Worm (Caenorhabditis elegans) whole organism, L3 larva: ENCODE results near the gene atrn-1.

Experiments
- R02D3.7 ChIP-seq: fragments of 150-350 bp; optimal IDR thresholded peaks from 2 replicates; lab custom pipeline; 2014; ENCODE audit warnings: missing biosample characterization, missing genetic modification characterization
- ZK546.5 ChIP-seq: sonication (generic microtip); optimal IDR thresholded peaks from 2 replicates; lab custom pipeline; 2017; ENCODE audit warnings: missing biosample characterization, missing genetic modification characterization
- aly-2 ChIP-seq: fragments of 150-350 bp; optimal IDR thresholded peaks from 2 replicates; lab custom pipeline; 2014; ENCODE audit warnings: missing biosample characterization, missing genetic modification characterization
- ama-1 ChIP-seq: fragments of 150-350 bp; optimal IDR thresholded peaks from 2 replicates; lab custom pipeline; 2018
- ceh-16 ChIP-seq: sonication (generic microtip); optimal IDR thresholded peaks from 2 replicates; lab custom pipeline; 2017; ENCODE audit warnings: missing biosample characterization, missing genetic modification characterization
- ceh-28 ChIP-seq: fragments of 150-350 bp; optimal IDR thresholded peaks from 2 replicates; lab custom pipeline; 2014; ENCODE audit warnings: missing biosample characterization, missing genetic modification reagents, missing genetic modification characterization
- ceh-82 ChIP-seq: fragments of 150-350 bp; optimal IDR thresholded peaks from 2 replicates; lab custom pipeline; 2014; ENCODE audit warnings: missing biosample characterization, missing genetic modification characterization
- ceh-9 ChIP-seq: sonication (generic microtip); optimal IDR thresholded peaks from 2 replicates; lab custom pipeline; 2018; ENCODE audit warnings: missing biosample characterization, missing genetic modification characterization
- elt-1 ChIP-seq: fragments of 150-350 bp; optimal IDR thresholded peaks from 2 replicates; lab custom pipeline; 2014; ENCODE audit warnings: missing biosample characterization, missing genetic modification characterization
- elt-2 ChIP-seq: sonication (generic microtip); optimal IDR thresholded peaks from 2 replicates; lab custom pipeline; 2016; ENCODE audit warnings: missing genetic modification reagents, mild to moderate bottlenecking, missing genetic modification characterization, missing compliant biosample characterization
- elt-3 ChIP-seq, 3 experiments: fragments of 150-350 bp in 1 of 3; sonication (generic microtip) in 2 of 3; optimal IDR thresholded peaks; 2 replicates in 2 of 3; 4 replicates in 1 of 3; lab custom pipeline; 2014 to 2017; ENCODE audit warnings: missing biosample characterization in 3 of 3, missing genetic modification characterization in 3 of 3
- eor-1 ChIP-seq, 2 experiments: fragments of 150-350 bp; optimal IDR thresholded peaks; 2 replicates each; lab custom pipeline; 2014 to 2018; ENCODE audit warnings: missing biosample characterization in 2 of 2, missing genetic modification characterization in 2 of 2
- fkh-10 ChIP-seq: sonication (generic microtip); optimal IDR thresholded peaks from 2 replicates; lab custom pipeline; 2017; ENCODE audit warnings: missing biosample characterization, missing genetic modification reagents, missing genetic modification characterization
- fkh-2 ChIP-seq: fragments of 150-350 bp; optimal IDR thresholded peaks from 2 replicates; lab custom pipeline; 2014; ENCODE audit warnings: missing biosample characterization, missing genetic modification reagents, missing genetic modification characterization
- hmg-11 ChIP-seq: sonication (generic microtip); optimal IDR thresholded peaks from 2 replicates; lab custom pipeline; 2016; ENCODE audit warnings: missing genetic modification characterization, missing compliant biosample characterization
- jun-1 ChIP-seq: fragments of 150-350 bp; optimal IDR thresholded peaks from 2 replicates; lab custom pipeline; 2014; ENCODE audit warnings: missing biosample characterization, missing genetic modification reagents, missing genetic modification characterization
- lin-15B ChIP-seq: fragments of 150-350 bp; optimal IDR thresholded peaks from 2 replicates; lab custom pipeline; 2014; ENCODE audit warnings: missing biosample characterization, missing genetic modification characterization
- lin-39 ChIP-seq: fragments of 150-350 bp; optimal IDR thresholded peaks from 2 replicates; lab custom pipeline; 2018; ENCODE audit warnings: missing biosample characterization, missing genetic modification reagents, missing genetic modification characterization
- lsy-12 ChIP-seq: sonication (generic microtip); optimal IDR thresholded peaks from 2 replicates; lab custom pipeline; 2016; ENCODE audit warnings: mild to moderate bottlenecking, missing genetic modification characterization, missing compliant biosample characterization
- mdl-1 ChIP-seq: fragments of 150-350 bp; optimal IDR thresholded peaks from 2 replicates; lab custom pipeline; 2014; ENCODE audit warnings: missing biosample characterization, missing genetic modification characterization
- nfya-1 ChIP-seq: sonication (generic microtip); optimal IDR thresholded peaks from 2 replicates; lab custom pipeline; 2017; ENCODE audit warnings: missing genetic modification characterization, mild to moderate bottlenecking, missing compliant biosample characterization, antibody characterized with exemption, moderate library complexity; ENCODE audit not compliant: insufficient read depth
- nhr-11 ChIP-seq: fragments of 150-350 bp; optimal IDR thresholded peaks from 2 replicates; lab custom pipeline; 2014; ENCODE audit warnings: missing biosample characterization, missing genetic modification characterization
- nhr-12 ChIP-seq: fragments of 150-350 bp; optimal IDR thresholded peaks from 2 replicates; lab custom pipeline; 2014; ENCODE audit warnings: missing biosample characterization, missing genetic modification characterization
- nhr-23 ChIP-seq: fragments of 150-350 bp; optimal IDR thresholded peaks from 2 replicates; lab custom pipeline; 2014; ENCODE audit warnings: missing biosample characterization, missing genetic modification reagents, missing genetic modification characterization
- nhr-237 ChIP-seq: fragments of 150-350 bp; optimal IDR thresholded peaks from 2 replicates; lab custom pipeline; 2014; ENCODE audit warnings: missing biosample characterization, missing genetic modification characterization
- nhr-25 ChIP-seq: sonication (generic microtip); optimal IDR thresholded peaks from 2 replicates; lab custom pipeline; 2017; ENCODE audit warnings: missing biosample characterization, missing genetic modification characterization
- nhr-28 ChIP-seq: fragments of 150-350 bp; optimal IDR thresholded peaks from 2 replicates; lab custom pipeline; 2014; ENCODE audit warnings: missing biosample characterization, missing genetic modification characterization
- nhr-43 ChIP-seq: sonication (generic microtip); optimal IDR thresholded peaks from 2 replicates; lab custom pipeline; 2016; ENCODE audit warnings: mild to moderate bottlenecking, missing genetic modification characterization, missing compliant biosample characterization; ENCODE audit not compliant: poor library complexity, severe bottlenecking
- nhr-76 ChIP-seq: fragments of 150-350 bp; sonication (generic microtip); optimal IDR thresholded peaks from 5 replicates; lab custom pipeline; 2014; ENCODE audit warnings: missing biosample characterization, missing genetic modification characterization
- nhr-77 ChIP-seq: fragments of 150-350 bp; optimal IDR thresholded peaks from 2 replicates; lab custom pipeline; 2014; ENCODE audit warnings: missing biosample characterization, missing genetic modification characterization
- pha-4 ChIP-seq: fragments of 150-350 bp; optimal IDR thresholded peaks from 2 replicates; lab custom pipeline; 2014; ENCODE audit warnings: missing biosample characterization, missing genetic modification reagents, missing genetic modification characterization
- pqm-1 ChIP-seq: fragments of 150-350 bp; optimal IDR thresholded peaks from 2 replicates; lab custom pipeline; 2017; ENCODE audit warnings: missing biosample characterization, missing genetic modification characterization, inconsistent platforms
- snpc-4 ChIP-seq: fragments of 150-350 bp; optimal IDR thresholded peaks from 2 replicates; lab custom pipeline; 2014; ENCODE audit warnings: missing biosample characterization, missing genetic modification characterization
- unc-39 ChIP-seq: sonication (generic microtip); optimal IDR thresholded peaks from 4 replicates; lab custom pipeline; 2017; ENCODE audit warnings: missing biosample characterization, missing genetic modification characterization
- zag-1 ChIP-seq: fragments of 150-350 bp; optimal IDR thresholded peaks from 2 replicates; lab custom pipeline; 2014; ENCODE audit warnings: missing biosample characterization, missing genetic modification characterization
- ztf-11 ChIP-seq: fragments of 150-350 bp; optimal IDR thresholded peaks from 2 replicates; lab custom pipeline; 2014; ENCODE audit warnings: missing biosample characterization, missing genetic modification characterization
- ztf-4 ChIP-seq: fragments of 150-350 bp; optimal IDR thresholded peaks from 2 replicates; lab custom pipeline; 2014; ENCODE audit warnings: missing biosample characterization, missing genetic modification characterization

Gene atrn-1

DNA sequence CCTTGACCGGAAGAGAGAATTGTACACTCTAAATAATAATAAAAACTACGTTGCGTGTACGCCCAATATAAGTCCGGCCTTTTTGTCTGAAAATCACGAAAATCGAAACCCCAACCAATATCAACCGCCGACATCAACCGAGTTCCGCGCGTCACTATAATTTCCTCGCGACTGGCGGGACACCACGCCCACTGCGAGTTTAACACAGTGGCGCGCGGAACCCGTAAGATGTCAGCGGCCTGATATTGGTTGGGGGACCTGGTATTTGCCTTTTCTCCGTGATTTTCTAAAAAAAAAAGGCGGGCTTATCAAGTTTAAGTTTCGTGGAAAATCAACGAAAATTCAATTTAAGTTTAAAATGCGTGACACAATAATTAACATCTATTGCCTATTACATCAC is 30.9 kb upstream of the atrn-1 start:
- TF ChIP-seq snpc-4 (tag; lab: Kevin White, UChicago) (peak; percentile 39), ceh-16 (no peak)

DNA sequence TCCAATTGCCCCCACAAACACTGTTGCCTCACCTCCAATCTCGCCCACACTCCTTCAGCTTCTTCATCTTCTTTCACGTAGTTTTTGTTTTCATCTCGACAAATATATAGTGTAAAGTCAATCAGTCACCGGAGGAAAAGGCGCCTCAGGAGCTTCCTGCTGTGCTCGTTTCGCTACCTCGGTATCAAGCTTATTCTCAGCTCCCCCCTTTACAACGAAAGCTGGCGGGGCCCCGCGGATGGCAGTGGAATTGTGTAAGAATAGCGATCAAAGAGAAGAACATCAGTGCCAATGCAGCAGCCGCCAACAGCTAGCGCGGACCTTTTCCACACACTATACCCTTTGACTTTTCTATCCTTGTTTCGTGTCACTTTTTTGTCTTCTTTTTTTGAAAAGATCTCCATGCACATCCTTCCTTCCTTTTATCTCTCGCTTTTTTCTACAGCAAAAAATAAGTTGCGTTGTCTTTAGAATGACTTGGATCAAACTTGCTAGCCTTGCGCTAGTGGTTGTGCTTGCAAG is 26.9 kb upstream of the atrn-1 start, which contains the start of gene csq-1:
TSS of gene csq-1 (plus strand) at position 472 of the 522 bp plus-strand sequence.
- TF ChIP-seq unc-39 (tag; lab: Kevin White, UChicago) (no peak), nfya-1 (peak; percentile 2), snpc-4 (tag; lab: Kevin White, UChicago) (no peak), lsy-12 (tag; lab: Kevin White, UChicago) (no peak)

DNA sequence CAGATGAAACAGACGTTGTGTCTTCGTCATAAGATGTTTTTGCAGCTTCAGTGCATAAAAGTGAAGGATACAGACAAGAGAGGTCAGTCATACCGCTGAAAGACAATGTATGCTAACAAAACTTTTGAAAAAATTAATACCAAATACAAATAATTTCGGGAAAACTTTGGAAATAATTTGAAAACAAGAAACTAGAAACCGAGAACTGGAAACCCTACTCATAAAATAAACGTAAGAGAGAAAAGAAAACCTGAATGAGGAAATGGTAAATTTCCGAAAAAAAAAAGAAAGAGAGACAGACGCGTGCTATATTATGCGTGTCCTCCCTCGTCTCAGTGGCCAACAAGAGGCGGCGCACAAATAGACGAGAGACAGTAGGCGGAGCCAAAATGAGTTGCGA is 18.5 kb upstream of the atrn-1 start, which contains the start of gene sox-3:
TSS of gene sox-3 (minus strand) at position 101 of the 400 bp plus-strand sequence.
- TF ChIP-seq nfya-1 (peak; percentile 51), elt-3 (tag; optimal IDR thresholded peaks at IDR 0.05; lab: Kevin White, UChicago) (no peak), R02D3.7 (tag; lab: Kevin White, UChicago) (no peak), snpc-4 (tag; lab: Kevin White, UChicago) (no peak), unc-39 (tag; lab: Kevin White, UChicago) (no peak)

DNA sequence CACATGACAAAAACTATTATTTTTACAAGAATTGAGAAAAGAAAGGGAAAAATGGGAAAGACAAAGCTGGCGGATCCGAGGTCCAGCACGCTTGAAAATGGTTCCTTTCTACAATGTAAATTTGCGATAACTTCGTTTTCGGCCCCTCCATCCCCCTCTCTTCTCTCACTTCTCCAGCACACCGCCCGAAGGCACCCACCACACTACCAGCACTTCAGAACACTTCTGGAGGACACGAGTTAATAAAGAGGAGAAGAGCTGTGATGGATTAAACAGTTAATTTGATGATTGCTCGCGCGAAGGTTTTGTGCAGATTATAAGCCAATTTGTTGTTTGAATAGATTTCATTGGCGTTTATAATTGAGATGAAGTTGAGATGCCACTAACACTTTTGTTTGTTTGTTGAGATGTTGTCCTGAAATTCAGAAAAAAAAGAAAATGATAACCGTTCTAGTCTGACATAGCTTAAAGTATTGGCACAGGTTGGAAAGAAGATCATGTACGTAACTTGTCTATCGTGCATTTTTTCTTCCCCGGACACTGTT is 16.7 kb upstream of the atrn-1 start:
- TF ChIP-seq aly-2 (tag; lab: Kevin White, UChicago) (no peak), zag-1 (no peak), elt-3 (tag; optimal IDR thresholded peaks at IDR 0.05; lab: Kevin White, UChicago) (no peak), fkh-10 (GFP tag; lab: Kevin White, UChicago) (peak; percentile 15), ceh-9 (tag; lab: Kevin White, UChicago) (no peak), elt-2 (tag; lab: Kevin White, UChicago) (no peak), elt-1 (no peak), nhr-12 (tag; lab: Kevin White, UChicago) (no peak)

DNA sequence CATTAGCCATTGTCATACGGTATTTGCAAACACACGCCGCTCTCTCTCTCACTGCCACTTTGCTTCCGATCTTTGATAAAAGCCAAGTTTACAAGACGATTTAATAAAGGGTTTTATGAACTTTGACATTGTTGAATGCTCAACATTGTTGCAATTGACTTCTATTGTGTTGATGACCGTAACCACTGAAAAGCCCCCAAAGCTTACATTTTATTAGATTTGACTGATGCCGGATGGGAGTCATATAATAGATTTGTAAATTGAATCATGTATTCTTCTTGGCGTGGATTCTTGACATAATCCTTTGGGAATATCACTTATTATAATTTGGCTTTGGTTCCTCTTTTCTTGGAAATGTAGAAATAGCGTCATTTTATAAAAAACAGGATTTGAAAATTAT is 15.5 kb upstream of the atrn-1 start:
- TF ChIP-seq elt-2 (tag; lab: Kevin White, UChicago): no peak
- TF ChIP-seq nhr-237 (tag; lab: Kevin White, UChicago): no peak
- no peak for TF ChIP-seq nhr-23 (tag; lab: Kevin White, UChicago)
- no peak for TF ChIP-seq fkh-10 (GFP tag; lab: Kevin White, UChicago)
- TF ChIP-seq elt-1: no peak
- no peak for TF ChIP-seq lin-15B (tag; lab: Kevin White, UChicago)

DNA sequence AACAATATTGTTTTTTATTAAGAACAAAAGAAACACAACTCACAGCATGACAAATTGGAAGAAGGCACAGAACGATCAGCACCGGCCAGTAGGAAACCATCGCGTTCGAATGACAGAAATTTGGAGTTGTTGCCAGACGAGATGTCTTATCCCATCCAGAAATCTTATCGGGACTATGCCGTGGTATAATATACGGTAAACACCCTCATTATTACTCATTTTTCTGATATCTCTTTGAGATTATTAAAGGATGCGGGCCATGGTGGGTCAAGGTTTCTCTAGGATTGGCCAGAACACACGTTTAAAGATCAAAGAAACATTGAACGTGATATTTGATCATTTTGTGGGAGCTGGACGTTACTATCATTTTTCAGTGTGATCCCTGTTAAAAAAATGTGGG is 11.5 kb upstream of the atrn-1 start, which contains the start of gene hch-1:
TSS of gene hch-1 (minus strand) at position 112 of the 400 bp plus-strand sequence.
- TF ChIP-seq fkh-2: no peak
- TF ChIP-seq nhr-28 (tag; lab: Kevin White, UChicago): no peak
- TF ChIP-seq ceh-28 (tag; lab: Kevin White, UChicago): no peak
- no peak for TF ChIP-seq lsy-12 (tag; lab: Kevin White, UChicago)
- no peak for TF ChIP-seq nhr-11 (tag; lab: Kevin White, UChicago)
- no peak for TF ChIP-seq aly-2 (tag; lab: Kevin White, UChicago)
- TF ChIP-seq pha-4 (tag; lab: Kevin White, UChicago): no peak
- TF ChIP-seq ceh-82 (tag; lab: Kevin White, UChicago): no peak
- no peak for TF ChIP-seq elt-2 (tag; lab: Kevin White, UChicago)
- no peak for TF ChIP-seq ceh-9 (tag; lab: Kevin White, UChicago)
- no peak for TF ChIP-seq lin-39 (tag; lab: Kevin White, UChicago)
- no peak for TF ChIP-seq eor-1 (tag; optimal IDR thresholded peaks at IDR 0.05; lab: Kevin White, UChicago)
- no peak for TF ChIP-seq nhr-76 (tag; lab: Kevin White, UChicago)
- TF ChIP-seq nhr-43: no peak
- TF ChIP-seq, all 47 proteins: peak for 0

DNA sequence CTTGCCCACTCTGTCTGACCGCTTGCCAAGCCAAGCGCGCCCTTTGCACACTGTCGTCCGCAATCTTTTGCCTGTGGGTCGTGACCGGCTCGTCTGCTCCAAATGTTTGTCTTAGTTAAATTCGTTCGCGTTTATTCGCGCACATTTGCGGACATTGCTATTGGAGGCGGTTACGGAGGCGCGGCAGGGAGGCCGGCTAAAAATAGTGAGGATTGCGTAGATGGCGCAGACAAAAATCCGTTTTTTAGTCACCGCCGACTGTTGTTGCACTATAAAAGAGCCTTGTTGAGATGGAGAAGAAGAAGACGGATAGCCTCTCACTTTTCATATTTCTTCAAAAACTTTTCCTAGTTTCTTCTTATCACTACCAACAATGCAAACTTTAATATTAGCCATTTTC is 9.9 kb upstream of the atrn-1 start, which contains the start of gene F40E10.5:
TSS of gene F40E10.5 (plus strand) at position 301 of the 400 bp plus-strand sequence.
- no peak for TF ChIP-seq mdl-1 (tag; lab: Kevin White, UChicago)
- no peak for TF ChIP-seq nhr-28 (tag; lab: Kevin White, UChicago)
- no peak for TF ChIP-seq jun-1 (tag; lab: Kevin White, UChicago)
- no peak for TF ChIP-seq snpc-4 (tag; lab: Kevin White, UChicago)
- TF ChIP-seq elt-3 (tag; optimal IDR thresholded peaks at IDR 0.05; lab: Kevin White, UChicago): no peak
- no peak for TF ChIP-seq nfya-1
- TF ChIP-seq nhr-11 (tag; lab: Kevin White, UChicago): no peak
- no peak for TF ChIP-seq nhr-77 (tag; lab: Kevin White, UChicago)
- TF ChIP-seq hmg-11 (tag; lab: Kevin White, UChicago): no peak
- TF ChIP-seq ztf-4 (tag; lab: Kevin White, UChicago): no peak
- TF ChIP-seq fkh-2: no peak
- no peak for TF ChIP-seq R02D3.7 (tag; lab: Kevin White, UChicago)
- no peak for TF ChIP-seq ceh-16
- no peak for TF ChIP-seq nhr-25
- TF ChIP-seq ZK546.5: no peak
- no peak for TF ChIP-seq ztf-11 (tag; lab: Kevin White, UChicago)
- TF ChIP-seq unc-39 (tag; lab: Kevin White, UChicago): no peak
- no peak for TF ChIP-seq pqm-1 (tag; lab: Kevin White, UChicago)
- TF ChIP-seq ama-1 (lab: Kevin White, UChicago): no peak
- TF ChIP-seq, all 47 proteins: peak for 0
